Worm (Caenorhabditis elegans) whole organism, mixed stage, embryonic: Measurements from ENCODE around the gene C05C10.7.

Experiments
- M03D4.4 ChIP-seq: sonication (generic microtip); optimal IDR thresholded peaks from 2 replicates; lab custom pipeline; 2017; ENCODE audit warnings: mild to moderate bottlenecking, missing genetic modification characterization, missing compliant biosample characterization
- bed-3 ChIP-seq: fragments of 200-800 bp; sonication (Bioruptor generic); optimal IDR thresholded peaks from 3 replicates; lab custom pipeline; 2018; ENCODE audit warnings: mild to moderate bottlenecking, missing genetic modification characterization, moderate library complexity, missing compliant biosample characterization
- blmp-1 ChIP-seq: fragments of 150-350 bp; optimal IDR thresholded peaks from 2 replicates; lab custom pipeline; 2014; ENCODE audit warnings: missing biosample characterization, missing genetic modification characterization
- ceh-83 ChIP-seq: fragments of 200-800 bp; sonication (Bioruptor generic); optimal IDR thresholded peaks from 2 replicates; lab custom pipeline; 2018; ENCODE audit warnings: mild to moderate bottlenecking, missing genetic modification characterization, missing compliant biosample characterization
- ces-1 ChIP-seq: fragments of 150-350 bp; optimal IDR thresholded peaks from 2 replicates; lab custom pipeline; 2014; ENCODE audit warnings: missing biosample characterization, missing genetic modification reagents, missing genetic modification characterization
- drap-1 ChIP-seq: fragments of 200-800 bp; sonication (Bioruptor generic); optimal IDR thresholded peaks from 3 replicates; lab custom pipeline; 2018; ENCODE audit warnings: mild to moderate bottlenecking, missing genetic modification characterization, missing compliant biosample characterization
- elt-1 ChIP-seq: sonication (generic microtip); optimal IDR thresholded peaks from 2 replicates; lab custom pipeline; 2017; ENCODE audit warnings: missing genetic modification characterization, mild to moderate bottlenecking, missing compliant biosample characterization, antibody characterized with exemption, moderate library complexity, borderline replicate concordance; ENCODE audit not compliant: insufficient read depth
- flh-1 ChIP-seq: fragments of 200-800 bp; sonication (Bioruptor generic); optimal IDR thresholded peaks from 2 replicates; lab custom pipeline; 2018; ENCODE audit warnings: mild to moderate bottlenecking, missing genetic modification characterization, moderate library complexity, missing compliant biosample characterization
- hlh-1 ChIP-seq: fragments of 150-350 bp; optimal IDR thresholded peaks from 2 replicates; lab custom pipeline; 2014; ENCODE audit warnings: missing biosample characterization, missing genetic modification reagents, missing genetic modification characterization
- lin-13 ChIP-seq: fragments of 150-350 bp; optimal IDR thresholded peaks from 2 replicates; lab custom pipeline; 2014; ENCODE audit warnings: missing biosample characterization, missing genetic modification characterization
- lin-32 ChIP-seq: fragments of 200-800 bp; sonication (Bioruptor generic); optimal IDR thresholded peaks from 2 replicates; lab custom pipeline; 2018; ENCODE audit warnings: mild to moderate bottlenecking, missing genetic modification characterization, missing compliant biosample characterization
- lsy-2 ChIP-seq: fragments of 150-350 bp; optimal IDR thresholded peaks from 2 replicates; lab custom pipeline; 2014; ENCODE audit warnings: missing biosample characterization, missing genetic modification characterization
- mab-5 ChIP-seq: fragments of 150-350 bp; optimal IDR thresholded peaks from 2 replicates; lab custom pipeline; 2014; ENCODE audit warnings: missing biosample characterization, missing genetic modification characterization
- mep-1 ChIP-seq: fragments of 150-350 bp; optimal IDR thresholded peaks from 2 replicates; lab custom pipeline; 2017; ENCODE audit warnings: missing biosample characterization, missing genetic modification reagents, missing genetic modification characterization, inconsistent platforms
- mls-2 ChIP-seq: sonication (generic microtip); optimal IDR thresholded peaks from 2 replicates; lab custom pipeline; 2016; ENCODE audit warnings: mild to moderate bottlenecking, missing genetic modification characterization, moderate library complexity, missing compliant biosample characterization
- nhr-12 ChIP-seq: fragments of 150-350 bp; optimal IDR thresholded peaks from 2 replicates; lab custom pipeline; 2014; ENCODE audit warnings: missing biosample characterization, missing genetic modification characterization
- nhr-2 ChIP-seq: fragments of 150-350 bp; optimal IDR thresholded peaks from 2 replicates; lab custom pipeline; 2014; ENCODE audit warnings: missing biosample characterization, missing genetic modification characterization
- nhr-237 ChIP-seq: fragments of 150-350 bp; optimal IDR thresholded peaks from 2 replicates; lab custom pipeline; 2014; ENCODE audit warnings: missing biosample characterization, missing genetic modification characterization
- nhr-76 ChIP-seq: sonication (generic microtip); optimal IDR thresholded peaks from 2 replicates; lab custom pipeline; 2017; ENCODE audit warnings: missing biosample characterization, missing genetic modification characterization
- pha-4 ChIP-seq: fragments of 150-350 bp; optimal IDR thresholded peaks from 2 replicates; lab custom pipeline; 2018; ENCODE audit warnings: missing biosample characterization, missing genetic modification reagents, missing genetic modification characterization
- sem-2 ChIP-seq: fragments of 200-800 bp; sonication (Bioruptor generic); optimal IDR thresholded peaks from 2 replicates; lab custom pipeline; 2018; ENCODE audit warnings: mild to moderate bottlenecking, missing genetic modification characterization, missing compliant biosample characterization
- snpc-4 ChIP-seq: fragments of 150-350 bp; optimal IDR thresholded peaks from 2 replicates; lab custom pipeline; 2014; ENCODE audit warnings: missing biosample characterization, missing genetic modification characterization
- sptf-1 ChIP-seq: sonication (generic microtip); optimal IDR thresholded peaks from 2 replicates; lab custom pipeline; 2017; ENCODE audit warnings: mild to moderate bottlenecking, missing genetic modification characterization, moderate library complexity, missing compliant biosample characterization
- tbx-8 ChIP-seq: fragments of 200-800 bp; sonication (Bioruptor generic); optimal IDR thresholded peaks from 2 replicates; lab custom pipeline; 2018; ENCODE audit warnings: mild to moderate bottlenecking, missing genetic modification characterization, moderate library complexity, missing compliant biosample characterization
- unc-120 ChIP-seq: sonication (generic microtip); optimal IDR thresholded peaks from 2 replicates; lab custom pipeline; 2017; ENCODE audit warnings: missing genetic modification characterization, missing compliant biosample characterization; ENCODE audit not compliant: poor library complexity, severe bottlenecking
- unc-39 ChIP-seq: fragments of 150-350 bp; optimal IDR thresholded peaks from 2 replicates; lab custom pipeline; 2014; ENCODE audit warnings: missing biosample characterization, missing genetic modification characterization
- unc-62 ChIP-seq: fragments of 150-350 bp; optimal IDR thresholded peaks from 2 replicates; lab custom pipeline; 2014; ENCODE audit warnings: missing biosample characterization, missing genetic modification reagents, missing genetic modification characterization
- zip-8 ChIP-seq: fragments of 150-350 bp; optimal IDR thresholded peaks from 2 replicates; lab custom pipeline; 2014; ENCODE audit warnings: missing biosample characterization, missing genetic modification characterization

C05C10.7 gene

DNA sequence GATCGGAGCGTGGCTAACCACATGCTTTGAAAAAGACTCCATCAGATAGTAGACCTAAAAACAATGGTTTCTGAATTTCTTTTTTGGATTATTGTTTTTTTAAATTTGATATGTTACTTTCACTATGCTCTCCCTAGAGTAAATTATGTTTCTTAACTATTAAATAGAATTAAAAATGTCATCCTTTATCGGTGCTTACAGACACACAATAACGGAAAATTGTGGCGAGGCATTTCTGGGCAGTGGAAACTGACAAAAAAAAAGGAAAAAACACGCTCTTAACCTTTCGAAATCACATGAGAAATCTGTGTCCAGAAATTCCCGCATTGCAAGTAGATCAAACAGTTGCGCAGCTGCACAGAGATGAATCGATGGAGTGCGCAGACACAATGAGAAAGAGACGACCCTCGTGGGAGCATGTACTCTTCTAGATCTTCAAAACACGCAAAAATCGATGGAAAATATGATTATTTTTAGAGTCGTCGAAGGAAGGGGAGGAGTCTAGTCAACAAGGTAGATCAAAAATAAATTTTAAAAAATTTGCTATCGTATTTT, 41.4 kb upstream of the C05C10.7 start, which contains the start of gene ZK892.6:
Gene ZK892.6, minus strand, starts transcription at position 51 of the 555 bp plus-strand sequence.
- TF ChIP-seq nhr-76 (tag; lab: Kevin White, UChicago), result no peak
- no peak for TF ChIP-seq lin-32 (GFP tag; lab: Kevin White, UChicago)
- no peak for TF ChIP-seq mep-1 (tag; lab: Kevin White, UChicago)
- TF ChIP-seq ceh-83 (GFP tag; lab: Kevin White, UChicago), result no peak

DNA sequence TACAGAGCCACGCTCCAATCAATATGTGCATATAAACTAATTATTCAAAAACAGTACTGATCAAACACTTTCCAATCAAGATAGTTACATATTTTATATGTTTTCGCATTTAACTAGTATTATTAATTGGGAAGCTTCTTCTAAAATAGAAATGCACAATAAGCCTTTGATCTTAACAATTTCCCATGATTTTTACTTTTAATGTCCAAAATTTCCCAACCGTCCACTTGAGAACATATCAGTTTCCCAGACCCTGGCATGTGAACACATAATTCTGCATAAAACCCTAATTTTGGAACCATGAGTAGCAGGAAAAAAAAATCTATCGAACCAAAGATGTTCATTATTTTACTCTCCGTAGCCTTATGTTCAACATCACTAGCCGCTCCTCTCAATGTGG, 37.6 kb upstream of the C05C10.7 start, which contains the start of gene R53.8:
Gene R53.8, plus strand, starts transcription at position 301 of the 400 bp plus-strand sequence.
- TF ChIP-seq tbx-8 (GFP tag; lab: Kevin White, UChicago), result no peak
- TF ChIP-seq ceh-83 (GFP tag; lab: Kevin White, UChicago), result no peak
- no peak for TF ChIP-seq unc-39
- TF ChIP-seq zip-8 (tag; lab: Kevin White, UChicago), result no peak
- no peak for TF ChIP-seq drap-1 (GFP tag; lab: Kevin White, UChicago)
- no peak for TF ChIP-seq ces-1 (GFP tag; lab: Kevin White, UChicago)
- no peak for TF ChIP-seq bed-3 (GFP tag; lab: Kevin White, UChicago)
- TF ChIP-seq lin-32 (GFP tag; lab: Kevin White, UChicago), result no peak
- TF ChIP-seq nhr-76 (tag; lab: Kevin White, UChicago), result no peak
- TF ChIP-seq mls-2 (tag; lab: Kevin White, UChicago), result no peak
- TF ChIP-seq pha-4 (tag; lab: Kevin White, UChicago), result no peak
- no peak for TF ChIP-seq elt-1 (tag; lab: Kevin White, UChicago)
- TF ChIP-seq snpc-4 (tag; lab: Kevin White, UChicago), result no peak
- no peak for TF ChIP-seq hlh-1 (tag; lab: Kevin White, UChicago)
- no peak for TF ChIP-seq nhr-2 (tag; lab: Kevin White, UChicago)
- no peak for TF ChIP-seq sptf-1
- no peak for TF ChIP-seq lsy-2 (tag; lab: Kevin White, UChicago)
- no peak for TF ChIP-seq unc-62 (GFP tag; lab: Kevin White, UChicago)
- TF ChIP-seq mep-1 (tag; lab: Kevin White, UChicago), result no peak

DNA sequence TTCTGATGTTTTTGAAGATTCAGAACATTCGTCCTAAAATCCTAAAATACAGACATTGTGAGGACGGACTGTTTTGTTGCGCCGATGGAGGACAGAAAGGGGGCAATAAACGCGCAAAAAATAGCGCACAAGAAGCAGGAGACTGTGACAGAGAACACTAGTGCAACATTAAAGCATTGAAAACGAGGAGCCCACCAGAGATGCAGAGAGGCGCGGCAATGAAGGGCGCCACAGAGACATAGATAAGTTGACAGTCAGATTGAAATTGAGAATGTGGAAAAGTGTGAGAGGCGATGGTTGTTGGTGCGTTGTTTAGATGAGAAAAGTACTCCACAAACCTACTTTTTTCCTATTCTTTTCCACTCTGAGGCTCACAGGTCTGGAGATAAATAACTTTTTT, 36.2 kb upstream of the C05C10.7 start, which contains the start of gene aakg-5:
Gene aakg-5, minus strand, starts transcription at position 159 of the 400 bp plus-strand sequence.
- no peak for TF ChIP-seq nhr-2 (tag; lab: Kevin White, UChicago)
- no peak for TF ChIP-seq lsy-2 (tag; lab: Kevin White, UChicago)
- TF ChIP-seq mep-1 (tag; lab: Kevin White, UChicago), result no peak
- TF ChIP-seq unc-120 (tag; lab: Kevin White, UChicago), result peak; percentile 4
- TF ChIP-seq lin-32 (GFP tag; lab: Kevin White, UChicago), result no peak
- TF ChIP-seq sem-2, result no peak
- peak; percentile 43 for TF ChIP-seq pha-4 (tag; lab: Kevin White, UChicago)

DNA sequence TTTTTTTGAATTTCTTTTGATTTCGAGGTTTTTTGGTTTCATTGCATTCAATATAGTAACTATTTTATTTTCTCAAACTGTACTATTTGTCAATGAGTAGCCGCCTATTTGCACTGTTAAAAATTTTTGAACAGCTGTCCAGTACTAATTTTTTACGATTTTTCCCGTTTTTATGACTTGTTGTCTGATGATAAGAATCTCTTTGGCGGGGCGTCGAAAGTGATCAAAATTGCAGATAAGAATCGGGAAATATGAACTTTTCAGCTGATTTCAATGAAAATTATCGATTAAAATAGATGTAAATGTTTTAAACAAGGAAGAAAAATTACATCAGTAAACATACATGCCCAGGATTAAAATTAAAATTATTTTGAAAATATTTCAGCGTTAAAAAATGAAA, 35.4 kb upstream of the C05C10.7 start:
- TF ChIP-seq bed-3 (GFP tag; lab: Kevin White, UChicago) (no peak), mab-5 (tag; lab: Kevin White, UChicago) (no peak), elt-1 (tag; lab: Kevin White, UChicago) (peak; percentile 52), flh-1 (GFP tag; lab: Kevin White, UChicago) (no peak)

DNA sequence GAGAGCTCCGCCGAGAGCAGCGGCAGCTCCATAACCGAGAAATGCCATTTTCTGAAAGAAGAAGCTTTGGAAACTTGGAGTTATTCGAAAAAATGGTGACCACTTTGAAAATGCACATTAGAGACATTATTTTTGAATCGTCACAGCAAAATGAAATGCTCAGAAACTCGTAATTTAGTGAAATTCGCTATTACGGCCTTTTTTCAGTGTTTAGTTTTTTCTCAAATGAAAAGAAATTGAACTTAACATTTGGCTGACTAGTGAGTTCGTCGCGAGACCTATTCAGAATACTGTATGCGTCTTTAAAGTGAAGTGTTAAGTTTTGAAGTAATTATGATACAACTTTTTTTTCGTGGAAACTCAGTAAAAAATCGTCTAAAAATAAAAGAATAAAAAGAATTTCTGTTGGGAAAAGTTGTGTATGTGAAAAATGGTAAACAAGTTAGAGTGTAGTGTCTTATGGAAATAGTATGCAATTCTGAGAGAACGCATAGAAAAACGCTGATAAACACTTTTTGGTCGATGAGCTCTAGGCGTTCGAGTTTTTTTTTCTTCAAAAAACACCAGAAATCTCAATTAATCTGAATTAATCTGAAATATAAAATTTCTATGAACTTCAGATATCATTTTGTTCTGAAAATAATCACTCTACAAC, 31.8 kb upstream of the C05C10.7 start, which contains the start of gene R53.5:
Gene R53.5, minus strand, starts transcription at position 51 of the 655 bp plus-strand sequence.
- TF ChIP-seq nhr-12 (tag; lab: Kevin White, UChicago), result no peak
- TF ChIP-seq pha-4 (tag; lab: Kevin White, UChicago), result no peak
- no peak for TF ChIP-seq unc-62 (GFP tag; lab: Kevin White, UChicago)
- no peak for TF ChIP-seq M03D4.4
- TF ChIP-seq lin-13 (tag; lab: Kevin White, UChicago), result no peak
- no peak for TF ChIP-seq flh-1 (GFP tag; lab: Kevin White, UChicago)
- TF ChIP-seq blmp-1 (tag; lab: Kevin White, UChicago), result no peak
- no peak for TF ChIP-seq unc-120 (tag; lab: Kevin White, UChicago)
- no peak for TF ChIP-seq sptf-1
- TF ChIP-seq nhr-76 (tag; lab: Kevin White, UChicago), result no peak
- TF ChIP-seq hlh-1 (tag; lab: Kevin White, UChicago), result no peak
- TF ChIP-seq drap-1 (GFP tag; lab: Kevin White, UChicago), result no peak
- TF ChIP-seq nhr-2 (tag; lab: Kevin White, UChicago), result no peak
- no peak for TF ChIP-seq snpc-4 (tag; lab: Kevin White, UChicago)
- TF ChIP-seq mab-5 (tag; lab: Kevin White, UChicago), result no peak
- no peak for TF ChIP-seq nhr-237
